Worm (Caenorhabditis elegans) whole organism, late embryonic: ENCODE results near the gene F36H12.9.

ENCODE experiments used
- C38D4.7 ChIP-seq: fragments of 200-800 bp; sonication (Bioruptor generic); optimal IDR thresholded peaks from 2 replicates; lab custom pipeline; 2018; ENCODE audit warnings: mild to moderate bottlenecking, missing genetic modification characterization, moderate library complexity, missing compliant biosample characterization
- ama-1 ChIP-seq: fragments of 150-350 bp; optimal IDR thresholded peaks from 2 replicates; lab custom pipeline; 2014
- ceh-19 ChIP-seq: fragments of 200-800 bp; sonication (Bioruptor generic); optimal IDR thresholded peaks from 2 replicates; lab custom pipeline; 2018; ENCODE audit warnings: mild to moderate bottlenecking, missing genetic modification characterization, missing compliant biosample characterization
- ceh-24 ChIP-seq: sonication (generic microtip); optimal IDR thresholded peaks from 2 replicates; lab custom pipeline; 2016; ENCODE audit warnings: mild to moderate bottlenecking, missing genetic modification characterization, missing compliant biosample characterization
- elt-2 ChIP-seq: sonication (generic microtip); optimal IDR thresholded peaks from 2 replicates; lab custom pipeline; 2016; ENCODE audit warnings: missing genetic modification reagents, missing genetic modification characterization, missing compliant biosample characterization
- gmeb-2 ChIP-seq: sonication (generic microtip); optimal IDR thresholded peaks from 2 replicates; lab custom pipeline; 2016; ENCODE audit warnings: missing genetic modification characterization, inconsistent platforms, missing compliant biosample characterization
- nhr-11 ChIP-seq: fragments of 150-350 bp; optimal IDR thresholded peaks from 2 replicates; lab custom pipeline; 2014; ENCODE audit warnings: missing biosample characterization, missing genetic modification characterization
- pha-4 ChIP-seq: fragments of 150-350 bp; optimal IDR thresholded peaks from 2 replicates; lab custom pipeline; 2018; ENCODE audit warnings: missing biosample characterization, missing genetic modification reagents, missing genetic modification characterization
- pqm-1 ChIP-seq: sonication (generic microtip); optimal IDR thresholded peaks from 2 replicates; lab custom pipeline; 2016; ENCODE audit warnings: missing genetic modification characterization, missing compliant biosample characterization
- sdc-2 ChIP-seq: sonication (generic microtip); optimal IDR thresholded peaks from 2 replicates; lab custom pipeline; 2016; ENCODE audit warnings: missing genotype, missing genetic modification characterization, missing compliant biosample characterization
- syd-9 ChIP-seq: sonication (generic microtip); optimal IDR thresholded peaks from 2 replicates; lab custom pipeline; 2016; ENCODE audit warnings: mild to moderate bottlenecking, missing genetic modification characterization, moderate library complexity, missing compliant biosample characterization
- unc-42 ChIP-seq: sonication (generic microtip); optimal IDR thresholded peaks from 2 replicates; lab custom pipeline; 2016; ENCODE audit warnings: missing genotype, missing genetic modification characterization, missing compliant biosample characterization
- unc-86 ChIP-seq: sonication (generic microtip); optimal IDR thresholded peaks from 2 replicates; lab custom pipeline; 2016; ENCODE audit warnings: missing genetic modification characterization, missing compliant biosample characterization

- no peak for TF ChIP-seq syd-9
- TF ChIP-seq pqm-1 (tag; lab: Kevin White, UChicago): no peak
- no peak for TF ChIP-seq ceh-19
- TF ChIP-seq elt-2: no peak
- TF ChIP-seq C38D4.7 (GFP tag; lab: Kevin White, UChicago): no peak
- no peak for TF ChIP-seq gmeb-2 (tag; lab: Kevin White, UChicago)
- TF ChIP-seq pha-4: no peak
- no peak for TF ChIP-seq nhr-11 (tag; lab: Kevin White, UChicago)
- no peak for TF ChIP-seq ceh-24 (tag; lab: Kevin White, UChicago)
- TF ChIP-seq unc-42: no peak
- TF ChIP-seq ama-1: no peak
- TF ChIP-seq sdc-2 (tag; lab: Kevin White, UChicago): no peak
- no peak for TF ChIP-seq unc-86 (tag; lab: Kevin White, UChicago)
These were observed 30.4 kb downstream of the F36H12.9 start for ce11 chrIV:5287190-5287589.
